Worm (Caenorhabditis elegans) whole organism, L1 larva: ENCODE results near the gene F07D3.3.

Source experiments
- C04F5.9 ChIP-seq: sonication (generic microtip); optimal IDR thresholded peaks from 2 replicates; lab custom pipeline; 2016; ENCODE audit warnings: missing genetic modification characterization, missing compliant biosample characterization
- C34B4.2 ChIP-seq: sonication (generic microtip); optimal IDR thresholded peaks from 2 replicates; lab custom pipeline; 2017; ENCODE audit warnings: mild to moderate bottlenecking, missing genetic modification characterization, missing compliant biosample characterization
- ama-1 ChIP-seq: fragments of 150-350 bp; optimal IDR thresholded peaks from 2 replicates; lab custom pipeline; 2014
- ces-1 ChIP-seq: fragments of 150-350 bp; optimal IDR thresholded peaks from 2 replicates; lab custom pipeline; 2014; ENCODE audit warnings: missing biosample characterization, missing genetic modification reagents, missing genetic modification characterization
- irx-1 ChIP-seq: sonication (generic microtip); optimal IDR thresholded peaks from 2 replicates; lab custom pipeline; 2016; ENCODE audit warnings: missing genetic modification characterization, missing compliant biosample characterization
- lin-15B ChIP-seq: fragments of 150-350 bp; sonication (generic microtip); optimal IDR thresholded peaks from 3 replicates; lab custom pipeline; 2014; ENCODE audit warnings: missing biosample characterization, missing genetic modification characterization
- nhr-237 ChIP-seq: fragments of 150-350 bp; optimal IDR thresholded peaks from 2 replicates; lab custom pipeline; 2014; ENCODE audit warnings: missing biosample characterization, missing genetic modification characterization
- nhr-71 ChIP-seq: sonication (generic microtip); optimal IDR thresholded peaks from 2 replicates; lab custom pipeline; 2016; ENCODE audit warnings: mild to moderate bottlenecking, missing genetic modification characterization, moderate library complexity, missing compliant biosample characterization
- pqm-1 ChIP-seq: sonication (generic microtip); optimal IDR thresholded peaks from 3 replicates; lab custom pipeline; 2017; ENCODE audit warnings: missing biosample characterization, missing genetic modification characterization
- unc-62 ChIP-seq: fragments of 150-350 bp; optimal IDR thresholded peaks from 2 replicates; lab custom pipeline; 2014; ENCODE audit warnings: missing biosample characterization, missing genetic modification reagents, missing genetic modification characterization
- zag-1 ChIP-seq: fragments of 150-350 bp; optimal IDR thresholded peaks from 2 replicates; lab custom pipeline; 2014; ENCODE audit warnings: missing biosample characterization, missing genetic modification characterization
- ztf-11 ChIP-seq, 2 experiments: sonication (generic microtip); optimal IDR thresholded peaks; 2 replicates each; lab custom pipeline; 2016 to 2017; ENCODE audit warnings: missing genetic modification characterization in 2 of 2, missing biosample characterization in 1 of 2, missing compliant biosample characterization in 1 of 2

ce11 chrV:9489411-9489810, 26.9 kb upstream of the F07D3.3 start, which contains the start of gene K06A4.10:
- no peak for TF ChIP-seq zag-1
- no peak for TF ChIP-seq C04F5.9 (tag; lab: Kevin White, UChicago)
- no peak for TF ChIP-seq ztf-11 (tag; optimal IDR thresholded peaks at IDR 0.05; lab: Kevin White, UChicago)
- no peak for TF ChIP-seq lin-15B (tag; lab: Kevin White, UChicago)
- no peak for TF ChIP-seq irx-1 (tag; lab: Kevin White, UChicago)
- TF ChIP-seq nhr-237 (tag; lab: Kevin White, UChicago) = no peak
- TF ChIP-seq unc-62 (GFP tag; lab: Kevin White, UChicago) = no peak
- no peak for TF ChIP-seq nhr-71 (tag; lab: Kevin White, UChicago)
- no peak for TF ChIP-seq C34B4.2 (tag; lab: Kevin White, UChicago)
- TF ChIP-seq ces-1 = no peak
- TF ChIP-seq ama-1 (lab: Kevin White, UChicago) = no peak
- no peak for TF ChIP-seq pqm-1 (tag; lab: Kevin White, UChicago)
